Fruit fly (Drosophila melanogaster): ENCODE results near the gene CG6179.

Gene CG6179

dm6 chrX:18366851-18367649 is 12.8 kb upstream of the CG6179 start (continued):
- peak; percentile 46 for TF ChIP-seq Blimp-1 (GFP tag; optimal IDR thresholded peaks at IDR 0.05)
- peak; percentile 67 for TF ChIP-seq fkh (GFP tag; optimal IDR thresholded peaks at IDR 0.05)
- TF ChIP-seq CG4318 (GFP tag; optimal IDR thresholded peaks at IDR 0.05) = peak; percentile 51
- TF ChIP-seq CG15336 (GFP tag; IDR thresholded peaks at IDR 0.05) = peak; percentile 90
- peak; percentile 44 for TF ChIP-seq Smox (GFP tag; optimal IDR thresholded peaks at IDR 0.05)
- peak; percentile 16 for TF ChIP-seq spab (GFP tag; optimal IDR thresholded peaks at IDR 0.05)
- TF ChIP-seq CG10631 (GFP tag; optimal IDR thresholded peaks at IDR 0.05) = peak; percentile 11
- peak; percentile 42 for TF ChIP-seq CG6808 (GFP tag; optimal IDR thresholded peaks at IDR 0.05)
- TF ChIP-seq CG3919 (GFP tag; optimal IDR thresholded peaks at IDR 0.05) = peak; percentile 0
- no peak for TF ChIP-seq Hr38 (GFP tag; optimal IDR thresholded peaks at IDR 0.05)
- peak; percentile 93 for TF ChIP-seq Eip78C (GFP tag)
- TF ChIP-seq Hr4 (GFP tag; optimal IDR thresholded peaks at IDR 0.05) = peak; percentile 78
- peak; percentile 71 for TF ChIP-seq Hr39 (GFP tag; optimal IDR thresholded peaks at IDR 0.05)
- peak; percentile 64 for TF ChIP-seq Ets21C (GFP tag; optimal IDR thresholded peaks at IDR 0.05)
- TF ChIP-seq cyc (GFP tag; optimal IDR thresholded peaks at IDR 0.05) = peak; percentile 67
- TF ChIP-seq fd85E (GFP tag; optimal IDR thresholded peaks at IDR 0.05) = no peak
- peak; percentile 53 for TF ChIP-seq OdsH (GFP tag; optimal IDR thresholded peaks at IDR 0.05)
- peak; percentile 67 for TF ChIP-seq esn (GFP tag; optimal IDR thresholded peaks at IDR 0.05)
- TF ChIP-seq CG34406 (GFP tag; optimal IDR thresholded peaks at IDR 0.05) = peak; percentile 18
- TF ChIP-seq net (GFP tag; optimal IDR thresholded peaks at IDR 0.05) = peak; percentile 37
- TF ChIP-seq achi (GFP tag; optimal IDR thresholded peaks at IDR 0.05) = peak; percentile 53
- peak; percentile 69 for TF ChIP-seq dsx (GFP tag; optimal IDR thresholded peaks at IDR 0.05; ENCODE audit: poor library complexity, severe bottlenecking)
- peak; percentile 31 for TF ChIP-seq fd59A (GFP tag; optimal IDR thresholded peaks at IDR 0.05)

- TF ChIP-seq achi (GFP tag; optimal IDR thresholded peaks at IDR 0.05) (peak; percentile 42), Eip75B (GFP tag; optimal IDR thresholded peaks at IDR 0.05) (peak; percentile 2), lz (GFP tag; optimal IDR thresholded peaks at IDR 0.05) (peak; percentile 30), CG3919 (GFP tag; optimal IDR thresholded peaks at IDR 0.05) (peak; percentile 48), CG6163 (GFP tag; IDR thresholded peaks at IDR 0.05) (peak; percentile 72), Sox102F (GFP tag; optimal IDR thresholded peaks at IDR 0.05) (no peak), CG11762 (GFP tag; optimal IDR thresholded peaks at IDR 0.05; ENCODE audit: insufficient read depth) (no peak), Sox14 (GFP tag; optimal IDR thresholded peaks at IDR 0.05) (peak; percentile 28), Hr38 (GFP tag; optimal IDR thresholded peaks at IDR 0.05) (no peak), CG7368 (GFP tag; optimal IDR thresholded peaks at IDR 0.05) (peak; percentile 19), CG11902 (GFP tag; optimal IDR thresholded peaks at IDR 0.05) (peak; percentile 39), vri (GFP tag; optimal IDR thresholded peaks at IDR 0.05) (peak; percentile 68), CG10669 (GFP tag; optimal IDR thresholded peaks at IDR 0.05) (peak; percentile 47), CG6792 (GFP tag; optimal IDR thresholded peaks at IDR 0.05) (peak; percentile 34), fd59A (GFP tag; optimal IDR thresholded peaks at IDR 0.05) (peak; percentile 31), svp (GFP tag) (peak; percentile 88), spab (GFP tag; optimal IDR thresholded peaks at IDR 0.05) (no peak), CG8119 (GFP tag; IDR thresholded peaks at IDR 0.05) (peak; percentile 57), acj6 (GFP tag; optimal IDR thresholded peaks at IDR 0.05) (peak; percentile 32), Lpt (GFP tag; optimal IDR thresholded peaks at IDR 0.05) (no peak), CG10631 (GFP tag; optimal IDR thresholded peaks at IDR 0.05) (peak; percentile 30), Sox15 (GFP tag; optimal IDR thresholded peaks at IDR 0.05) (peak; percentile 32), fd85E (GFP tag; optimal IDR thresholded peaks at IDR 0.05) (no peak), esn (GFP tag; optimal IDR thresholded peaks at IDR 0.05) (peak; percentile 47), CG31627 (GFP tag; optimal IDR thresholded peaks at IDR 0.05) (peak; percentile 30), CG8632 (GFP tag; optimal IDR thresholded peaks at IDR 0.05) (peak; percentile 22), ss (GFP tag; optimal IDR thresholded peaks at IDR 0.05) (no peak), Smox (GFP tag; optimal IDR thresholded peaks at IDR 0.05) (peak; percentile 35), CG4318 (GFP tag; optimal IDR thresholded peaks at IDR 0.05) (peak; percentile 51), CG11294 (GFP tag; IDR thresholded peaks at IDR 0.05) (peak; percentile 63), dsx (GFP tag; optimal IDR thresholded peaks at IDR 0.05; ENCODE audit: poor library complexity, severe bottlenecking) (no peak), CG15336 (GFP tag; IDR thresholded peaks at IDR 0.05) (peak; percentile 36), CG6854 (GFP tag; optimal IDR thresholded peaks at IDR 0.05) (no peak), Met (GFP tag; optimal IDR thresholded peaks at IDR 0.05) (peak; percentile 23)
Measured at dm6 chrX:18367806-18368643, 11.9 kb upstream of the CG6179 start.
